Fruit fly (Drosophila melanogaster) whole organism, embryonic: ENCODE data around the gene capu.

ENCODE experiments used
- Ada2b ChIP-seq: fragments of 200-800 bp; sonication (Bioruptor generic); IDR thresholded peaks from 2 replicates; pipeline ENCODE4 v1.3.6; 2022; ENCODE audit warnings: missing biosample characterization, missing genetic modification characterization
- B-H2 ChIP-seq: fragments of 200-800 bp; sonication (Bioruptor generic); optimal IDR thresholded peaks from 2 replicates; lab custom pipeline; 2018; ENCODE audit warnings: missing biosample characterization, mild to moderate bottlenecking, missing genetic modification characterization
- CG1024 ChIP-seq: fragments of 200-800 bp; sonication (Bioruptor generic); IDR thresholded peaks from 2 replicates; pipeline ENCODE4 v1.3.6; 2022; ENCODE audit warnings: missing biosample characterization, missing genetic modification characterization
- CG10431 ChIP-seq: fragments of 200-800 bp; sonication (Bioruptor generic); optimal IDR thresholded peaks from 3 replicates; lab custom pipeline; 2018; ENCODE audit warnings: missing biosample characterization, mild to moderate bottlenecking, missing genetic modification characterization
- CG10979 ChIP-seq: fragments of 200-800 bp; sonication (Bioruptor generic); optimal IDR thresholded peaks from 2 replicates; lab custom pipeline; 2018; ENCODE audit warnings: missing biosample characterization, mild to moderate bottlenecking, missing genetic modification characterization, moderate library complexity
- CG11504 ChIP-seq: fragments of 200-800 bp; sonication (Bioruptor generic); optimal IDR thresholded peaks from 3 replicates; lab custom pipeline; 2019; ENCODE audit warnings: missing biosample characterization, mild to moderate bottlenecking, missing genetic modification characterization, moderate library complexity
- CG1233 ChIP-seq: fragments of 200-800 bp; sonication (Bioruptor generic); optimal IDR thresholded peaks from 4 replicates; lab custom pipeline; 2018; ENCODE audit warnings: missing biosample characterization, mild to moderate bottlenecking, missing genetic modification characterization
- CG13287 ChIP-seq: fragments of 200-800 bp; sonication (Bioruptor generic); IDR thresholded peaks from 2 replicates; pipeline ENCODE4 v1.3.6; 2022; ENCODE audit warnings: missing biosample characterization, missing genetic modification characterization; ENCODE audit not compliant: partially characterized antibody
- CG14014 ChIP-seq: fragments of 200-800 bp; sonication (Bioruptor generic); IDR thresholded peaks from 2 replicates; pipeline ENCODE4 v1.3.6; 2022; ENCODE audit warnings: missing biosample characterization, missing genetic modification characterization
- CG15514 ChIP-seq: fragments of 200-800 bp; sonication (Bioruptor generic); optimal IDR thresholded peaks from 3 replicates; lab custom pipeline; 2017; ENCODE audit warnings: missing biosample characterization, missing genetic modification characterization, mild to moderate bottlenecking, moderate library complexity, missing genetic modification reagents
- CG1602 ChIP-seq: fragments of 200-800 bp; sonication (Bioruptor generic); optimal IDR thresholded peaks from 3 replicates; lab custom pipeline; 2016; ENCODE audit warnings: missing biosample characterization, missing genetic modification characterization
- CG17612 ChIP-seq: fragments of 200-800 bp; sonication (Bioruptor generic); IDR thresholded peaks from 2 replicates; pipeline ENCODE4 v1.3.6; 2022; ENCODE audit warnings: missing biosample characterization, missing genetic modification characterization
- CG1792 ChIP-seq: fragments of 200-800 bp; sonication (Bioruptor generic); optimal IDR thresholded peaks from 2 replicates; lab custom pipeline; 2016; ENCODE audit warnings: missing biosample characterization, missing genetic modification characterization
- CG2116 ChIP-seq: fragments of 200-800 bp; sonication (Bioruptor generic); optimal IDR thresholded peaks from 3 replicates; lab custom pipeline; 2018; ENCODE audit warnings: missing biosample characterization, mild to moderate bottlenecking, missing genetic modification characterization
- CG3065 ChIP-seq: fragments of 200-800 bp; sonication (Bioruptor generic); optimal IDR thresholded peaks from 2 replicates; lab custom pipeline; 2016; ENCODE audit warnings: missing biosample characterization, missing genetic modification characterization
- CG31388 ChIP-seq: fragments of 200-800 bp; sonication (Bioruptor generic); optimal IDR thresholded peaks from 2 replicates; lab custom pipeline; 2016; ENCODE audit warnings: missing biosample characterization, missing genetic modification characterization
- CG33213 ChIP-seq: fragments of 200-800 bp; sonication (Bioruptor generic); optimal IDR thresholded peaks from 3 replicates; lab custom pipeline; 2016; ENCODE audit warnings: missing biosample characterization, missing genetic modification characterization
- CG6765 ChIP-seq: fragments of 200-800 bp; sonication (Bioruptor generic); optimal IDR thresholded peaks from 3 replicates; lab custom pipeline; 2017; ENCODE audit warnings: missing biosample characterization, mild to moderate bottlenecking, missing genetic modification characterization
- CG8944 ChIP-seq: fragments of 200-800 bp; sonication (Bioruptor generic); optimal IDR thresholded peaks from 3 replicates; lab custom pipeline; 2016; ENCODE audit warnings: missing biosample characterization, missing genetic modification characterization
- CG9437 ChIP-seq: fragments of 200-800 bp; sonication (Bioruptor generic); optimal IDR thresholded peaks from 2 replicates; lab custom pipeline; 2018; ENCODE audit warnings: missing biosample characterization, mild to moderate bottlenecking, missing genetic modification characterization
- CG9609 ChIP-seq: fragments of 200-800 bp; sonication (Bioruptor generic); optimal IDR thresholded peaks from 3 replicates; lab custom pipeline; 2016; ENCODE audit warnings: missing biosample characterization, missing genetic modification characterization
- Camta ChIP-seq: fragments of 200-800 bp; sonication (Bioruptor generic); optimal IDR thresholded peaks from 2 replicates; lab custom pipeline; 2016; ENCODE audit warnings: missing biosample characterization, missing genetic modification characterization
- Dref ChIP-seq: fragments of 200-800 bp; sonication (Bioruptor generic); IDR thresholded peaks from 2 replicates; pipeline ENCODE4 v1.3.6; 2022; ENCODE audit warnings: missing biosample characterization, missing genetic modification characterization
- HLH3B ChIP-seq: fragments of 200-800 bp; sonication (Bioruptor generic); IDR thresholded peaks from 2 replicates; pipeline ENCODE4 v1.3.6; 2022; ENCODE audit warnings: missing biosample characterization, missing genetic modification characterization
- MESR4 ChIP-seq: fragments of 200-800 bp; sonication (Bioruptor generic); optimal IDR thresholded peaks from 2 replicates; lab custom pipeline; 2018; ENCODE audit warnings: missing biosample characterization, mild to moderate bottlenecking, missing genetic modification characterization, moderate library complexity
- MTF-1 ChIP-seq: fragments of 200-800 bp; sonication (Bioruptor generic); optimal IDR thresholded peaks from 2 replicates; lab custom pipeline; 2018; ENCODE audit warnings: missing biosample characterization, mild to moderate bottlenecking, missing genetic modification characterization, borderline replicate concordance
- NfI ChIP-seq: fragments of 200-800 bp; sonication (Bioruptor generic); optimal IDR thresholded peaks from 3 replicates; lab custom pipeline; 2018; ENCODE audit warnings: missing biosample characterization, mild to moderate bottlenecking, missing genetic modification characterization, moderate library complexity
- Ravus ChIP-seq: fragments of 200-800 bp; sonication (Bioruptor generic); IDR thresholded peaks from 2 replicates; pipeline ENCODE4 v1.3.6; 2022; ENCODE audit warnings: missing biosample characterization, missing genetic modification characterization
- Rfx ChIP-seq: fragments of 200-800 bp; sonication (Bioruptor generic); IDR thresholded peaks from 2 replicates; pipeline ENCODE4 v1.3.6; 2022; ENCODE audit warnings: missing biosample characterization, missing genetic modification characterization
- Spps ChIP-seq: fragments of 200-800 bp; sonication (Bioruptor generic); optimal IDR thresholded peaks from 2 replicates; lab custom pipeline; 2018; ENCODE audit warnings: missing biosample characterization, mild to moderate bottlenecking, missing genetic modification characterization
- Taf1 ChIP-seq: fragments of 200-800 bp; sonication (Bioruptor generic); IDR thresholded peaks from 2 replicates; pipeline ENCODE4 v1.3.6; 2022; ENCODE audit warnings: missing biosample characterization, missing genetic modification characterization
- Tbp ChIP-seq: fragments of >200 bp; optimal IDR thresholded peaks from 2 replicates; lab custom pipeline; 2018; ENCODE audit warnings: missing biosample characterization, missing genetic modification characterization
- Xrp1 ChIP-seq: fragments of 200-800 bp; sonication (Bioruptor generic); IDR thresholded peaks from 2 replicates; pipeline ENCODE4 v1.3.6; 2022; ENCODE audit warnings: missing biosample characterization, missing genetic modification characterization
- chinmo ChIP-seq: fragments of 200-800 bp; sonication (Bioruptor generic); IDR thresholded peaks from 4 replicates; pipeline ENCODE4 v1.3.6; 2022; ENCODE audit warnings: missing biosample characterization, missing genetic modification characterization; ENCODE audit not compliant: partially characterized antibody
- dpn ChIP-seq, 2 experiments: fragments of 200-800 bp; sonication (Bioruptor generic); optimal IDR thresholded peaks; 3 replicates each; lab custom pipeline; 2016; ENCODE audit warnings: missing biosample characterization in 2 of 2, missing genetic modification characterization in 2 of 2
- emc ChIP-seq: fragments of 200-800 bp; sonication (Bioruptor generic); optimal IDR thresholded peaks from 2 replicates; lab custom pipeline; 2016; ENCODE audit warnings: missing biosample characterization, missing genetic modification characterization
- fru ChIP-seq: fragments of >200 bp; optimal IDR thresholded peaks from 2 replicates; lab custom pipeline; 2017
- fu2 ChIP-seq: fragments of 200-800 bp; sonication (Bioruptor generic); optimal IDR thresholded peaks from 2 replicates; lab custom pipeline; 2016; ENCODE audit warnings: missing biosample characterization, missing genetic modification characterization
- gsb-n ChIP-seq: fragments of 200-800 bp; sonication (Bioruptor generic); optimal IDR thresholded peaks from 3 replicates; lab custom pipeline; 2018; ENCODE audit warnings: missing biosample characterization, mild to moderate bottlenecking, missing genetic modification characterization
- ham ChIP-seq: fragments of 200-800 bp; sonication (Bioruptor generic); IDR thresholded peaks from 2 replicates; pipeline ENCODE4 v1.3.6; 2022; ENCODE audit warnings: missing biosample characterization, missing genetic modification characterization
- insv ChIP-seq, 2 experiments: fragments of 200-800 bp; sonication (Bioruptor generic); optimal IDR thresholded peaks; 3 replicates each; lab custom pipeline; 2016 to 2018; ENCODE audit warnings: missing biosample characterization in 2 of 2, missing genetic modification characterization in 2 of 2
- jing ChIP-seq: fragments of 200-800 bp; sonication (Bioruptor generic); optimal IDR thresholded peaks from 2 replicates; lab custom pipeline; 2018; ENCODE audit warnings: missing biosample characterization, mild to moderate bottlenecking, missing genetic modification characterization
- kni ChIP-seq: fragments of 200-800 bp; sonication (Bioruptor generic); optimal IDR thresholded peaks from 3 replicates; lab custom pipeline; 2017; ENCODE audit warnings: mild to moderate bottlenecking, missing biosample characterization, missing genetic modification reagents, missing genetic modification characterization
- maf-S ChIP-seq: fragments of 200-800 bp; sonication (Bioruptor generic); optimal IDR thresholded peaks from 2 replicates; lab custom pipeline; 2016; ENCODE audit warnings: missing biosample characterization, missing genetic modification characterization
- mirr ChIP-seq: fragments of 200-800 bp; sonication (Bioruptor generic); optimal IDR thresholded peaks from 3 replicates; lab custom pipeline; 2018; ENCODE audit warnings: missing biosample characterization, mild to moderate bottlenecking, missing genetic modification characterization
- nau ChIP-seq: fragments of 200-800 bp; sonication (Bioruptor generic); optimal IDR thresholded peaks from 3 replicates; lab custom pipeline; 2017; ENCODE audit warnings: missing biosample characterization, mild to moderate bottlenecking, missing genetic modification characterization, missing genetic modification reagents
- sc ChIP-seq, 3 experiments: fragments of >200 bp in 2 of 3; fragments of 200-800 bp in 1 of 3; sonication (Bioruptor generic) in 1 of 3; optimal IDR thresholded peaks; 2 replicates in 2 of 3; 3 replicates in 1 of 3; lab custom pipeline; 2017; ENCODE audit warnings: mild to moderate bottlenecking in 1 of 3, missing biosample characterization in 1 of 3, missing genetic modification characterization in 1 of 3, missing genetic modification reagents in 1 of 3
- trh ChIP-seq: fragments of 200-800 bp; sonication (Bioruptor generic); optimal IDR thresholded peaks from 2 replicates; lab custom pipeline; 2016; ENCODE audit warnings: missing biosample characterization, missing genetic modification characterization
- vvl ChIP-seq: fragments of 200-800 bp; sonication (Bioruptor generic); IDR thresholded peaks from 2 replicates; pipeline ENCODE4 v1.3.6; 2022; ENCODE audit warnings: missing biosample characterization, missing genetic modification characterization
- zen ChIP-seq: fragments of 200-800 bp; sonication (Bioruptor generic); optimal IDR thresholded peaks from 3 replicates; lab custom pipeline; 2018; ENCODE audit warnings: missing biosample characterization, mild to moderate bottlenecking, missing genetic modification characterization, moderate library complexity
- zen2 ChIP-seq: fragments of 200-800 bp; sonication (Bioruptor generic); IDR thresholded peaks from 3 replicates; pipeline ENCODE4 v1.3.6; 2022; ENCODE audit warnings: missing biosample characterization, missing genetic modification characterization; ENCODE audit not compliant: partially characterized antibody
- zfh1 ChIP-seq: fragments of 200-800 bp; sonication (Bioruptor generic); IDR thresholded peaks from 3 replicates; pipeline ENCODE4 v1.3.6; 2022; ENCODE audit warnings: missing biosample characterization, missing genetic modification characterization

The capu gene

DNA sequence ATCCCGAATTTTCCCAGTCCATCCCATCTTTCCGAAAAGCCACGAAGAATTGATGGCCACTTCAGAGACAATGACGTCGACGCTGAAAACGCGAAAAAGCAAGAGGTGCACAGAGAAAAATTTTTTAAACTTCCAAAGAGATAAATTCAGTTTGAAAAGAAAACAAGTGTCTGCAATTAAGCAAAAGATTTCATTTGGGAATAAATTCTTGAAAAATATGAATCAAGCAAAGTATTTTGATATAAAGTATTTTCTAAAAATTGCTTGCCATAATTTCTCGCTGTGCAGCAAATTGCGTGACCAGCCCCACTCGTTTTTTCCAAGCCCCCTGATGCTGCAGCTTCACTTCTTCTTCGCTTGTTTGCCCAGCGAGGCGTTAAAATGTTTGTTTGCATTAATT, 20.5 kb downstream of the capu start (continued):
- no peak for TF ChIP-seq Taf1 (GFP tag; lab: Robert Waterston, UW)
- no peak for TF ChIP-seq HLH3B (GFP tag; lab: Robert Waterston, UW)
- peak; percentile 58 for TF ChIP-seq Xrp1 (GFP tag; lab: Robert Waterston, UW)
- peak; percentile 18 for TF ChIP-seq CG9437 (GFP tag; lab: Kevin White, UChicago)
- TF ChIP-seq zen2 (GFP tag; lab: Robert Waterston, UW) = no peak
- no peak for TF ChIP-seq B-H2 (GFP tag; lab: Kevin White, UChicago)
- TF ChIP-seq vvl = peak; percentile 58
- no peak for TF ChIP-seq Tbp (GFP tag; lab: Kevin White, UChicago)
- no peak for TF ChIP-seq CG14014 (GFP tag; lab: Robert Waterston, UW)
- no peak for TF ChIP-seq CG31388 (GFP tag; lab: Kevin White, UChicago)
- TF ChIP-seq chinmo = no peak
- TF ChIP-seq Rfx (GFP tag; lab: Robert Waterston, UW) = peak; percentile 35; the same call in 1 of the 2 replicates
- no peak for TF ChIP-seq ham (GFP tag; lab: Robert Waterston, UW)
- no peak for TF ChIP-seq CG10979 (tag; lab: Kevin White, UChicago)
- no peak; the same call in 1 of the 2 replicates for TF ChIP-seq Ada2b (GFP tag; lab: Robert Waterston, UW)
- TF ChIP-seq mirr (GFP tag; lab: Kevin White, UChicago) = no peak
- no peak for TF ChIP-seq CG1233
- no peak for TF ChIP-seq insv (GFP tag; optimal IDR thresholded peaks at IDR 0.05; lab: Kevin White, UChicago)
- TF ChIP-seq CG17612 (GFP tag; lab: Robert Waterston, UW) = no peak
- TF ChIP-seq zfh1 (GFP tag; lab: Robert Waterston, UW) = no peak
- no peak for TF ChIP-seq kni (GFP tag; lab: Kevin White, UChicago)
- TF ChIP-seq fru = no peak
- TF ChIP-seq zen (tag; lab: Kevin White, UChicago) = no peak
- TF ChIP-seq CG3065 (GFP tag; lab: Kevin White, UChicago) = no peak
- TF ChIP-seq gsb-n (tag; lab: Kevin White, UChicago) = no peak
- no peak for TF ChIP-seq nau (GFP tag; lab: Kevin White, UChicago)
- peak; percentile 8 for TF ChIP-seq fu2 (GFP tag; lab: Kevin White, UChicago)
- TF ChIP-seq trh (GFP tag; lab: Kevin White, UChicago) = no peak
- TF ChIP-seq CG1024 (GFP tag; lab: Robert Waterston, UW) = no peak
- TF ChIP-seq emc (GFP tag; lab: Kevin White, UChicago) = no peak
- no peak for TF ChIP-seq CG10431 (GFP tag; lab: Kevin White, UChicago)
- TF ChIP-seq Camta (GFP tag; lab: Kevin White, UChicago) = no peak
- TF ChIP-seq CG15514 = peak; percentile 22
- TF ChIP-seq dpn (GFP tag; optimal IDR thresholded peaks at IDR 0.05; lab: Kevin White, UChicago) = no peak
- no peak for TF ChIP-seq CG8944 (GFP tag; lab: Kevin White, UChicago)
- no peak; the same call in 1 of the 2 replicates for TF ChIP-seq Ravus (GFP tag; lab: Robert Waterston, UW)
- no peak for TF ChIP-seq jing
- TF ChIP-seq Dref (GFP tag; lab: Robert Waterston, UW) = no peak
- no peak for TF ChIP-seq sc (optimal IDR thresholded peaks at IDR 0.05; lab: Kevin White, UChicago)
- no peak for TF ChIP-seq sc (GFP tag; optimal IDR thresholded peaks at IDR 0.05; lab: Kevin White, UChicago)
- peak; percentile 21 for TF ChIP-seq NfI (GFP tag; lab: Kevin White, UChicago)
- TF ChIP-seq MTF-1 = no peak
- TF ChIP-seq CG1792 (GFP tag; lab: Kevin White, UChicago) = no peak
- no peak for TF ChIP-seq CG9609 (GFP tag; lab: Kevin White, UChicago)
- no peak for TF ChIP-seq CG13287
- TF ChIP-seq CG33213 (GFP tag; lab: Kevin White, UChicago) = no peak
- TF ChIP-seq MESR4 (GFP tag; lab: Kevin White, UChicago) = no peak
- no peak for TF ChIP-seq CG1602
- no peak for TF ChIP-seq maf-S (GFP tag; lab: Kevin White, UChicago)
- no peak for TF ChIP-seq CG6765 (GFP tag; lab: Kevin White, UChicago)
- no peak for TF ChIP-seq CG2116 (GFP tag; lab: Kevin White, UChicago)
- TF ChIP-seq Spps (tag; lab: Kevin White, UChicago) = no peak
- TF ChIP-seq CG11504 (tag; lab: Kevin White, UChicago) = peak; percentile 59
